Worm (Caenorhabditis elegans) whole organism, early embryonic: ENCODE measurements around the gene sma-9.

Source experiments
- B0310.2 ChIP-seq: sonication (generic microtip); optimal IDR thresholded peaks from 2 replicates; lab custom pipeline; 2016; ENCODE audit warnings: mild to moderate bottlenecking, missing genetic modification characterization, missing compliant biosample characterization
- F13C5.2 ChIP-seq: sonication (generic microtip); optimal IDR thresholded peaks from 2 replicates; lab custom pipeline; 2017; ENCODE audit warnings: mild to moderate bottlenecking, missing genetic modification characterization, inconsistent platforms, missing compliant biosample characterization
- aly-1 ChIP-seq: sonication (generic microtip); optimal IDR thresholded peaks from 2 replicates; lab custom pipeline; 2016; ENCODE audit warnings: missing genetic modification characterization, missing compliant biosample characterization
- ama-1 ChIP-seq: fragments of 150-350 bp; optimal IDR thresholded peaks from 2 replicates; lab custom pipeline; 2014
- ceh-13 ChIP-seq: fragments of 200-800 bp; sonication (Bioruptor generic); optimal IDR thresholded peaks from 2 replicates; lab custom pipeline; 2018; ENCODE audit warnings: mild to moderate bottlenecking, missing genetic modification characterization, missing compliant biosample characterization
- ceh-36 ChIP-seq: sonication (generic microtip); optimal IDR thresholded peaks from 2 replicates; lab custom pipeline; 2016; ENCODE audit warnings: missing genetic modification characterization, inconsistent platforms, missing compliant biosample characterization
- ets-7 ChIP-seq: sonication (generic microtip); optimal IDR thresholded peaks from 2 replicates; lab custom pipeline; 2016; ENCODE audit warnings: missing genotype, missing genetic modification characterization, missing compliant biosample characterization
- flt-1 ChIP-seq: fragments of 200-800 bp; sonication (Bioruptor generic); IDR thresholded peaks from 2 replicates; pipeline ENCODE4 v1.3.6; 2022; ENCODE audit warnings: missing genetic modification characterization, missing compliant biosample characterization
- hmbx-1 ChIP-seq: sonication (generic microtip); optimal IDR thresholded peaks from 2 replicates; lab custom pipeline; 2016; ENCODE audit warnings: mild to moderate bottlenecking, missing genetic modification characterization, missing compliant biosample characterization
- hmg-4 ChIP-seq: fragments of 200-800 bp; sonication (Bioruptor generic); optimal IDR thresholded peaks from 2 replicates; lab custom pipeline; 2018; ENCODE audit warnings: mild to moderate bottlenecking, missing genetic modification characterization, missing compliant biosample characterization
- hnd-1 ChIP-seq: sonication (generic microtip); optimal IDR thresholded peaks from 2 replicates; lab custom pipeline; 2016; ENCODE audit warnings: missing genetic modification characterization, missing compliant biosample characterization
- pes-1 ChIP-seq: fragments of 200-800 bp; sonication (Bioruptor generic); IDR thresholded peaks from 2 replicates; pipeline ENCODE4 v1.3.6; 2022; ENCODE audit warnings: missing genetic modification reagents, missing genetic modification characterization, missing compliant biosample characterization
- scrt-1 ChIP-seq: fragments of 200-800 bp; sonication (Bioruptor generic); IDR thresholded peaks from 2 replicates; pipeline ENCODE4 v1.3.6; 2022; ENCODE audit warnings: missing genetic modification characterization, missing compliant biosample characterization
- sea-1 ChIP-seq: fragments of 200-800 bp; sonication (Bioruptor generic); conservative IDR thresholded peaks from 2 replicates; pipeline ENCODE4 v1.3.6; 2022; ENCODE audit warnings: missing genetic modification characterization, missing compliant biosample characterization
- tbx-11 ChIP-seq: fragments of 200-800 bp; sonication (Bioruptor generic); IDR thresholded peaks from 2 replicates; pipeline ENCODE4 v1.3.6; 2022; ENCODE audit warnings: missing genetic modification characterization, missing compliant biosample characterization
- tbx-37 ChIP-seq: fragments of 200-800 bp; sonication (Bioruptor generic); conservative IDR thresholded peaks from 2 replicates; pipeline ENCODE4 v1.3.6; 2022; ENCODE audit warnings: missing genetic modification reagents, missing genetic modification characterization, missing compliant biosample characterization
- tra-4 ChIP-seq: sonication (generic microtip); optimal IDR thresholded peaks from 2 replicates; lab custom pipeline; 2017; ENCODE audit warnings: missing genetic modification characterization, missing compliant biosample characterization

The sma-9 gene

ce11 chrX:10769232-10769738 is at the start of gene sma-9:
Gene sma-9, plus strand, starts transcription at chrX:10769282.
- TF ChIP-seq ceh-13: no peak
- no peak for TF ChIP-seq tbx-11 (GFP tag; lab: Robert Waterston, UW)
- no peak for TF ChIP-seq ceh-36 (tag; lab: Kevin White, UChicago)
- TF ChIP-seq sea-1 (GFP tag; lab: Robert Waterston, UW): no peak
- no peak for TF ChIP-seq flt-1
- TF ChIP-seq aly-1 (tag; lab: Kevin White, UChicago): no peak
- no peak for TF ChIP-seq F13C5.2
- TF ChIP-seq hmbx-1 (tag; lab: Kevin White, UChicago): no peak
- TF ChIP-seq tbx-37: no peak
- no peak for TF ChIP-seq pes-1 (GFP tag; lab: Robert Waterston, UW)
- TF ChIP-seq ets-7 (tag; lab: Kevin White, UChicago): no peak
- no peak for TF ChIP-seq ama-1 (lab: Kevin White, UChicago)
- TF ChIP-seq hmg-4 (GFP tag; lab: Kevin White, UChicago): no peak
- no peak for TF ChIP-seq scrt-1 (GFP tag; lab: Robert Waterston, UW)
- no peak for TF ChIP-seq hnd-1 (tag; lab: Kevin White, UChicago)
- no peak for TF ChIP-seq tra-4 (tag; lab: Kevin White, UChicago)

- TF ChIP-seq hnd-1 (tag; lab: Kevin White, UChicago) (no peak), B0310.2 (no peak), pes-1 (GFP tag; lab: Robert Waterston, UW) (no peak), ceh-13 (no peak), tbx-37 (no peak), tra-4 (tag; lab: Kevin White, UChicago) (no peak), hmg-4 (GFP tag; lab: Kevin White, UChicago) (no peak), aly-1 (tag; lab: Kevin White, UChicago) (no peak), scrt-1 (GFP tag; lab: Robert Waterston, UW) (no peak), F13C5.2 (no peak), ama-1 (lab: Kevin White, UChicago) (no peak), flt-1 (no peak), ets-7 (tag; lab: Kevin White, UChicago) (no peak), hmbx-1 (tag; lab: Kevin White, UChicago) (no peak), tbx-11 (GFP tag; lab: Robert Waterston, UW) (no peak), ceh-36 (tag; lab: Kevin White, UChicago) (no peak)
Measured at ce11 chrX:10721954-10722353, 47.1 kb upstream of the sma-9 start, which contains the start of gene mbr-1. Gene mbr-1, minus strand, starts transcription at chrX:10722054.

- TF ChIP-seq tbx-37 (no peak), F13C5.2 (no peak), ama-1 (lab: Kevin White, UChicago) (no peak), ceh-13 (no peak), B0310.2 (no peak), hnd-1 (tag; lab: Kevin White, UChicago) (no peak), ceh-36 (tag; lab: Kevin White, UChicago) (no peak), tra-4 (tag; lab: Kevin White, UChicago) (no peak), ets-7 (tag; lab: Kevin White, UChicago) (no peak), hmg-4 (GFP tag; lab: Kevin White, UChicago) (no peak), hmbx-1 (tag; lab: Kevin White, UChicago) (no peak), aly-1 (tag; lab: Kevin White, UChicago) (no peak), sea-1 (GFP tag; lab: Robert Waterston, UW) (no peak)
Measured at ce11 chrX:10727696-10728095, 41.4 kb upstream of the sma-9 start.

ce11 chrX:10731837-10732236 is 37.2 kb upstream of the sma-9 start:
- no peak for TF ChIP-seq ceh-36 (tag; lab: Kevin White, UChicago)
- TF ChIP-seq hmbx-1 (tag; lab: Kevin White, UChicago): no peak
- no peak for TF ChIP-seq tra-4 (tag; lab: Kevin White, UChicago)
- TF ChIP-seq F13C5.2: no peak
- no peak for TF ChIP-seq sea-1 (GFP tag; lab: Robert Waterston, UW)
- no peak for TF ChIP-seq ets-7 (tag; lab: Kevin White, UChicago)
- TF ChIP-seq pes-1 (GFP tag; lab: Robert Waterston, UW): no peak
- no peak for TF ChIP-seq aly-1 (tag; lab: Kevin White, UChicago)

ce11 chrX:10734026-10734425 is 35.1 kb upstream of the sma-9 start, which contains the start of gene egl-36:
Gene egl-36, plus strand, starts transcription at chrX:10734326.
- TF ChIP-seq ama-1 (lab: Kevin White, UChicago) (no peak), tra-4 (tag; lab: Kevin White, UChicago) (no peak), hmbx-1 (tag; lab: Kevin White, UChicago) (no peak), hnd-1 (tag; lab: Kevin White, UChicago) (no peak), pes-1 (GFP tag; lab: Robert Waterston, UW) (no peak), tbx-11 (GFP tag; lab: Robert Waterston, UW) (no peak), ceh-13 (no peak), aly-1 (tag; lab: Kevin White, UChicago) (no peak)

ce11 chrX:10746388-10746787 is 22.7 kb upstream of the sma-9 start, which contains the start of gene R07A4.2:
Gene R07A4.2, minus strand, starts transcription at chrX:10746488.
- TF ChIP-seq tbx-37 (no peak), B0310.2 (no peak), hmbx-1 (tag; lab: Kevin White, UChicago) (no peak), hmg-4 (GFP tag; lab: Kevin White, UChicago) (no peak), flt-1 (no peak), aly-1 (tag; lab: Kevin White, UChicago) (no peak), ceh-13 (no peak), ceh-36 (tag; lab: Kevin White, UChicago) (no peak), pes-1 (GFP tag; lab: Robert Waterston, UW) (no peak), sea-1 (GFP tag; lab: Robert Waterston, UW) (no peak), ama-1 (lab: Kevin White, UChicago) (no peak), scrt-1 (GFP tag; lab: Robert Waterston, UW) (no peak), hnd-1 (tag; lab: Kevin White, UChicago) (no peak), ets-7 (tag; lab: Kevin White, UChicago) (no peak), tra-4 (tag; lab: Kevin White, UChicago) (no peak), tbx-11 (GFP tag; lab: Robert Waterston, UW) (no peak), F13C5.2 (no peak)

- TF ChIP-seq ceh-13 (no peak), B0310.2 (no peak), pes-1 (GFP tag; lab: Robert Waterston, UW) (no peak), sea-1 (GFP tag; lab: Robert Waterston, UW) (no peak)
Measured at ce11 chrX:10748145-10748544, 20.9 kb upstream of the sma-9 start.
